Fruit fly (Drosophila melanogaster): ENCODE data around the gene Cyp12c1.

The Cyp12c1 gene

DNA sequence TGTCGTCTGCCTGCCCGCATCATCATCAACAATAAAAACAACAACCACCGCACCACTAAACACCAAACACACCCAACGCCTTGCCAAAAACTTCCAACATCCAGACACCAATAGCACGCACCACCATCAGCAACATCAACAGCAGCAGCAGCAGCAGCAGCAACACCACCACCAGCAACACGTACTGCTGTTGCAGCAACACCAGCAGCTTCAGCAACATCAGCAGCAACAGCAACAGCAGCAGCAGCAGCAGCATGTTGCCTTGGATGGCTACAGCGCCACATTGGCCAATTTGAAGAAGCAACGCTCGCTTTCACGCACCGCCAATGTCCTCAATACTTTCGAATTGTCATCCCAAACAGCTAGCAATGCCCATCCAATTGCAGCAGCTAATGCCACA, 20.5 kb downstream of the Cyp12c1 start:
- TF ChIP-seq CG9215 (GFP tag; IDR thresholded peaks at IDR 0.05) (no peak), CG11504 (tag; optimal IDR thresholded peaks at IDR 0.05) (peak; percentile 99), sna (GFP tag; IDR thresholded peaks at IDR 0.05; ENCODE audit: partially characterized antibody) (0 out of 2 replicates have a peak, but pooled peaks have one; percentile 18), sr (GFP tag; IDR thresholded peaks at IDR 0.05) (no peak), CTCF (GFP tag; optimal IDR thresholded peaks at IDR 0.05) (peak; percentile 7), Med (GFP tag) (peak; percentile 16), Dfd (GFP tag; optimal IDR thresholded peaks at IDR 0.05) (peak in 1 of 2 experiments; percentile 35), gcm (GFP tag; optimal IDR thresholded peaks at IDR 0.05) (peak; percentile 54), Adf1 (GFP tag; IDR thresholded peaks at IDR 0.05) (peak; percentile 17; the same call in 1 of the 2 replicates), CG2199 (GFP tag; IDR thresholded peaks at IDR 0.05) (0 out of 3 replicates have a peak, but pooled peaks have one; percentile 38)

DNA sequence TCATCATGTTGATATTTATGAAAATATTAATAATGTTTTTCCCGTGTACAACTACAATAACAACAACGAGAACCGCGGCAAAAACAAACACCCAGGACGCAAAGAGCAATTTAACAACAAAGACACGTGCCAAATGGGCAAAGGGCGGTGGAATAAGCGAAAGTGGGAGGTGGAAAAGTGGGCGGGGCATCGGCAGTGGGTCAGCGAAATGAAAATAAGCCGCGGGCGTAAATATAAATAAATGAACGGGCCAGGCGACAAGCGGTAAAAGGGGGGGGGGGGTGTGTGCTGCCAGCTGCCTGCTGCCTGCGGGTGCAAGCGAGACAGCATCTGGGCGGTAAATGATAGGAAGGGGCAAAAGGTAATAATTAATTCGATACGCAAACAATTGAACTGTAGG, 32.4 kb downstream of the Cyp12c1 start:
- TF ChIP-seq sens (GFP tag) (peak; percentile 75), Med (GFP tag) (peak; percentile 68), Ada2b (GFP tag; IDR thresholded peaks at IDR 0.05) (0 out of 2 replicates have a peak, but pooled peaks have one; percentile 16), CG7357 (GFP tag; IDR thresholded peaks at IDR 0.05) (0 out of 3 replicates have a peak, but pooled peaks have one; percentile 8), Ets65A (GFP tag) (peak; percentile 54), Xbp1 (GFP tag; optimal IDR thresholded peaks at IDR 0.05) (no peak), crol (GFP tag; IDR thresholded peaks at IDR 0.05) (peak; percentile 61), crc (GFP tag; optimal IDR thresholded peaks at IDR 0.05) (no peak), CG1832 (GFP tag; optimal IDR thresholded peaks at IDR 0.05) (peak; percentile 37), D19A (tag; optimal IDR thresholded peaks at IDR 0.05) (no peak), Hey (tag; optimal IDR thresholded peaks at IDR 0.05) (peak; percentile 70)

DNA sequence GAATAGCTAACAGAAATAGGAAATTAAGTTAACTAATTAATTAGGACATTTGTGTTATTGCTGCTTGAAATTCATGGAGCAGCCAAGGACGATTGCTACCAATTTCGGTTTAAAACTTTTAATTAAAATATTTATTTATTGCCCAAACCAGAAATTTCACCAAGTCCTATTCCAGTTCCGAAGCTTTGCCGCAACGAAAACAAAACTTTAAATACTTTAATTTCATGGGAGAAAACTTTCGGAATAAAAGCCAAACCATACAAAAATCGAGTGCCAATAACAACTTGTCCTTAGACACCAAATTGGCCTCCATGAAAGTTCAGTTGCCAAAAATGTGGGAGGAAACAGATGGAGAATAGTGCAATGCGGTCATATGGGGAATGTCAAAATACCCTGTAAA, 42.9 kb downstream of the Cyp12c1 start:
- peak; percentile 78 for TF ChIP-seq Ets65A (GFP tag)
- TF ChIP-seq CG6272 (GFP tag; IDR thresholded peaks at IDR 0.05) = no peak
- TF ChIP-seq oc (tag; optimal IDR thresholded peaks at IDR 0.05) = no peak
- TF ChIP-seq CG18619 (GFP tag; optimal IDR thresholded peaks at IDR 0.05) = no peak
- TF ChIP-seq pnt (GFP tag; optimal IDR thresholded peaks at IDR 0.05) = no peak

DNA sequence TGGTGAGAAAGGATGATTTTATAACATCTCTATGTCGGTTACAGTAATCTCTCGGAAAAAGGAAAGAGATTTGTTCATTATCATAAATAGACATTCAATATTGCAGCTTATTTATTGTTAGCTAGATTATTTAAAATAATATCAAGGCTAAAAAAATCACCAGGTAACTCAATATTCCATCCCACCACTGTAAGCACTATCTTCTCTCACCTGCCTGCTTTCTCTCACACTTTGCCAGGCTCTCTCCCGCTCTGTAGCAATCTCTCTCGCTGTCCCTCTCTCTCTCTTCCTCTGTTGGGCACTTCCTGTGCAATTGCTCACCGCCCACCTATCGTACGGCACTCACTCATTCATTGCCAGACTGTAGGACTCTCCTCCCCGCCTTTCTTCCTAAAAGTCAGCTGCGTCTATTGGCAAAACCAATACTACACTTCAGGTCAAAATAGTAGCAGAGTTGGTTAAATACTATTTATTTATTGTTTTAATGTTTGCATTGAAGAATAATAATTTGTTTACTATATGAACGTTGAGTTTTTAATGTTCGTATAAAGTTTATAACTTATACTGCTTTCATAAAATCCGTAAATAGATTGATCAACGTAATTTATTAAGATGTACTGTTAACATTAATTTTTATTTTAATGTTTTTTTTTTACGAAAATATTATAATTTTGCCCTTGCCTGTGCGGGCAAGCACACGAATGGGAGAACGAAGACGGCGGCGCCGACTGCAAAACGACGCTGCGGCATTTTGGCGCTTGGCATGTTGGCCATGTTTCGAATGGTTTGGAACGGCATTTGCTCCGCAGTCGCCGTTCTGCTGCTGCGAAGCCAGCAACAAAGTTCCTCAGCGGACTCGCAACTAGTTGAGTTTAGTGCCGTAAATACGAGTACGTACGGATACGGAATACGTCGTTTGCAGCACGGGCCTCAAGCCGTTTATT, 45.3 kb downstream of the Cyp12c1 start:
- peak; percentile 97 for TF ChIP-seq CG2889 (GFP tag; IDR thresholded peaks at IDR 0.05)
- TF ChIP-seq CG1792 (GFP tag; optimal IDR thresholded peaks at IDR 0.05) = peak; percentile 91
- TF ChIP-seq sug (tag; optimal IDR thresholded peaks at IDR 0.05) = peak; percentile 90
- peak; percentile 95 for TF ChIP-seq ara (GFP tag; IDR thresholded peaks at IDR 0.05)
- peak; percentile 67 for TF ChIP-seq CG17912 (GFP tag; optimal IDR thresholded peaks at IDR 0.05)
- TF ChIP-seq HmgZ (tag; optimal IDR thresholded peaks at IDR 0.05) = peak; percentile 96
- TF ChIP-seq wor (GFP tag; IDR thresholded peaks at IDR 0.05) = peak; percentile 91
- no peak for TF ChIP-seq cad (GFP tag; optimal IDR thresholded peaks at IDR 0.05)
- TF ChIP-seq p53 (GFP tag; optimal IDR thresholded peaks at IDR 0.05) = peak; percentile 17
- peak; percentile 74 for TF ChIP-seq CG7928 (GFP tag; optimal IDR thresholded peaks at IDR 0.05)
- peak; percentile 97 for TF ChIP-seq CG11085 (GFP tag; IDR thresholded peaks at IDR 0.05)
- no peak for TF ChIP-seq hb (GFP tag; IDR thresholded peaks at IDR 0.05; ENCODE audit: partially characterized antibody)
- TF ChIP-seq CG15514 (GFP tag; optimal IDR thresholded peaks at IDR 0.05) = peak; percentile 86
- TF ChIP-seq H2.0 (GFP tag; IDR thresholded peaks at IDR 0.05) = peak; percentile 98
- TF ChIP-seq CG8089 (GFP tag; optimal IDR thresholded peaks at IDR 0.05) = peak; percentile 84
- peak; percentile 72 for TF ChIP-seq tup (GFP tag; optimal IDR thresholded peaks at IDR 0.05)
- TF ChIP-seq crc (GFP tag; optimal IDR thresholded peaks at IDR 0.05) = peak; percentile 89
- peak; percentile 84 for TF ChIP-seq croc (GFP tag; conservative IDR thresholded peaks at IDR 0.05)
- TF ChIP-seq Optix (GFP tag; IDR thresholded peaks at IDR 0.05) = no peak
- no peak for TF ChIP-seq bbx (GFP tag; IDR thresholded peaks at IDR 0.05; ENCODE audit: partially characterized antibody)
- no peak for TF ChIP-seq h (optimal IDR thresholded peaks at IDR 0.05)
- peak; percentile 95 for TF ChIP-seq seq (GFP tag; IDR thresholded peaks at IDR 0.05)
- no peak for TF ChIP-seq pfk (GFP tag; optimal IDR thresholded peaks at IDR 0.05)

All from whole organism, embryonic.